Fruit fly (Drosophila melanogaster): ENCODE results near the gene Zmynd10.

Gene Zmynd10

dm6 chr3L:13030055-13030634 is 3.9 kb upstream of the Zmynd10 start (continued):
- TF ChIP-seq Lim3 (GFP tag; IDR thresholded peaks at IDR 0.05) = no peak
- no peak for TF ChIP-seq Hr39 (optimal IDR thresholded peaks at IDR 0.05)
- TF ChIP-seq pan (optimal IDR thresholded peaks at IDR 0.05) = no peak
- TF ChIP-seq pan (GFP tag; optimal IDR thresholded peaks at IDR 0.05 in 1 of 2, IDR thresholded peaks at IDR 0.05 in 1 of 2) = peak in 1 of 2 experiments; percentile 53
- TF ChIP-seq CG11504 (tag; optimal IDR thresholded peaks at IDR 0.05) = peak; percentile 61
- TF ChIP-seq CG1024 (GFP tag; IDR thresholded peaks at IDR 0.05) = no peak
- no peak for TF ChIP-seq Tbp (GFP tag; optimal IDR thresholded peaks at IDR 0.05)
- peak; percentile 37 for TF ChIP-seq CG1603 (tag; optimal IDR thresholded peaks at IDR 0.05)
- peak; percentile 33 for TF ChIP-seq zf30C (GFP tag; optimal IDR thresholded peaks at IDR 0.05)
- TF ChIP-seq Awh (GFP tag; IDR thresholded peaks at IDR 0.05) = no peak
- 0 out of 2 replicates have a peak, but pooled peaks have one; percentile 9 for TF ChIP-seq danr (GFP tag; IDR thresholded peaks at IDR 0.05)
- no peak for TF ChIP-seq HLH54F (GFP tag; optimal IDR thresholded peaks at IDR 0.05)
- peak; percentile 31; the same call in 1 of the 2 replicates for TF ChIP-seq lmd (GFP tag; IDR thresholded peaks at IDR 0.05)
- no peak for TF ChIP-seq dmrt11E (tag; optimal IDR thresholded peaks at IDR 0.05)
- no peak for TF ChIP-seq CG11723 (GFP tag; optimal IDR thresholded peaks at IDR 0.05)
- no peak for TF ChIP-seq Hey (tag; optimal IDR thresholded peaks at IDR 0.05)
- TF ChIP-seq ab (GFP tag; optimal IDR thresholded peaks at IDR 0.05) = no peak
- TF ChIP-seq Chrac-16 (GFP tag; optimal IDR thresholded peaks at IDR 0.05) = peak; percentile 12
- peak; percentile 48; the same call in 1 of the 2 replicates for TF ChIP-seq CG31441 (GFP tag; IDR thresholded peaks at IDR 0.05)
- no peak for TF ChIP-seq CG43689 (GFP tag; IDR thresholded peaks at IDR 0.05)
- TF ChIP-seq CG11093 (GFP tag; IDR thresholded peaks at IDR 0.05) = no peak
- peak; percentile 0 for TF ChIP-seq ind (GFP tag; optimal IDR thresholded peaks at IDR 0.05)
- no peak for TF ChIP-seq CG2199 (GFP tag; IDR thresholded peaks at IDR 0.05)
- TF ChIP-seq CG4707 (GFP tag; optimal IDR thresholded peaks at IDR 0.05) = no peak
- peak; percentile 22; the same call in 1 of the 2 replicates for TF ChIP-seq Rfx (GFP tag; IDR thresholded peaks at IDR 0.05)
- no peak for TF ChIP-seq Drgx (GFP tag; IDR thresholded peaks at IDR 0.05)
- peak; percentile 22; the same call in 1 of the 2 replicates for TF ChIP-seq slbo (GFP tag; IDR thresholded peaks at IDR 0.05)
- no peak for TF ChIP-seq Hand (GFP tag; optimal IDR thresholded peaks at IDR 0.05)
- no peak for TF ChIP-seq CG4820 (GFP tag; optimal IDR thresholded peaks at IDR 0.05)
- peak; percentile 42 for TF ChIP-seq kay (GFP tag; optimal IDR thresholded peaks at IDR 0.05)
- no peak for TF ChIP-seq CG15696 (tag; optimal IDR thresholded peaks at IDR 0.05)
- TF ChIP-seq CG9215 (GFP tag; IDR thresholded peaks at IDR 0.05) = no peak
- no peak for TF ChIP-seq Dref (GFP tag; IDR thresholded peaks at IDR 0.05)
- TF ChIP-seq CG13424 (tag; optimal IDR thresholded peaks at IDR 0.05) = peak; percentile 30
- peak; percentile 56 for TF ChIP-seq Sox102F (GFP tag; optimal IDR thresholded peaks at IDR 0.05)
- peak in 1 of 2 experiments; percentile 16 for TF ChIP-seq Pdp1 (GFP tag; optimal IDR thresholded peaks at IDR 0.05)
- peak; percentile 11 for TF ChIP-seq az2 (GFP tag; optimal IDR thresholded peaks at IDR 0.05)
- peak; percentile 19 for TF ChIP-seq CG17829 (tag; optimal IDR thresholded peaks at IDR 0.05)
- no peak for TF ChIP-seq HmgZ (tag; optimal IDR thresholded peaks at IDR 0.05)
- TF ChIP-seq Xbp1 (GFP tag; optimal IDR thresholded peaks at IDR 0.05) = peak; percentile 32
- TF ChIP-seq Ets65A (GFP tag) = peak; percentile 79
- peak; percentile 37 for TF ChIP-seq Abd-B (GFP tag; optimal IDR thresholded peaks at IDR 0.05)
- no peak for TF ChIP-seq Bdp1 (GFP tag; optimal IDR thresholded peaks at IDR 0.05)
- peak; percentile 58; the same call in 1 of the 3 replicates for TF ChIP-seq dysf (GFP tag; IDR thresholded peaks at IDR 0.05)
- no peak for TF ChIP-seq CG1647 (GFP tag; optimal IDR thresholded peaks at IDR 0.05)
- TF ChIP-seq dmrt99B (tag; optimal IDR thresholded peaks at IDR 0.05) = peak; percentile 57
- TF ChIP-seq gem (tag; optimal IDR thresholded peaks at IDR 0.05) = peak; percentile 53
- no peak for TF ChIP-seq lov (optimal IDR thresholded peaks at IDR 0.05)
- no peak for TF ChIP-seq lov (GFP tag; IDR thresholded peaks at IDR 0.05)
- TF ChIP-seq phol (tag; optimal IDR thresholded peaks at IDR 0.05) = peak; percentile 10
- peak; percentile 10 for TF ChIP-seq pum (GFP tag; optimal IDR thresholded peaks at IDR 0.05)
- TF ChIP-seq CG12769 (tag; optimal IDR thresholded peaks at IDR 0.05) = peak; percentile 20
